Fruit fly (Drosophila melanogaster): ENCODE data around the gene CG7730.

CG7730 gene

dm6 chr3L:16986062-16987013 lies 41.0 kb upstream of the CG7730 start (continued):
- no peak for TF ChIP-seq Hand (GFP tag; optimal IDR thresholded peaks at IDR 0.05)
- TF ChIP-seq Atf6 (GFP tag; IDR thresholded peaks at IDR 0.05), result peak; percentile 42; the same call in 1 of the 2 replicates
- no peak for TF ChIP-seq D (optimal IDR thresholded peaks at IDR 0.05)
- TF ChIP-seq D (GFP tag; optimal IDR thresholded peaks at IDR 0.05), result peak; percentile 67
- peak; percentile 13 for TF ChIP-seq tx (GFP tag; optimal IDR thresholded peaks at IDR 0.05)
- TF ChIP-seq Nf-YB (GFP tag; optimal IDR thresholded peaks at IDR 0.05), result peak; percentile 35
- TF ChIP-seq CG3847 (GFP tag; IDR thresholded peaks at IDR 0.05), result peak; percentile 29; the same call in 1 of the 2 replicates
- peak; percentile 11 for TF ChIP-seq CG3407 (GFP tag; optimal IDR thresholded peaks at IDR 0.05)
- TF ChIP-seq CG3995 (GFP tag; optimal IDR thresholded peaks at IDR 0.05), result no peak
- no peak for TF ChIP-seq zen (tag; optimal IDR thresholded peaks at IDR 0.05)
- TF ChIP-seq onecut (GFP tag; IDR thresholded peaks at IDR 0.05), result no peak
- TF ChIP-seq BtbVII (GFP tag; optimal IDR thresholded peaks at IDR 0.05), result peak; percentile 21
- TF ChIP-seq pum (GFP tag; optimal IDR thresholded peaks at IDR 0.05), result no peak
- no peak for TF ChIP-seq sqz (GFP tag; optimal IDR thresholded peaks at IDR 0.05)
- peak; percentile 71 for TF ChIP-seq gem (tag; optimal IDR thresholded peaks at IDR 0.05)
- peak; percentile 48 for TF ChIP-seq tin (GFP tag; optimal IDR thresholded peaks at IDR 0.05)
- no peak for TF ChIP-seq CG4730 (GFP tag; IDR thresholded peaks at IDR 0.05)
- TF ChIP-seq gfzf (GFP tag; optimal IDR thresholded peaks at IDR 0.05), result no peak
- TF ChIP-seq Abd-B (GFP tag; optimal IDR thresholded peaks at IDR 0.05), result peak; percentile 48
- TF ChIP-seq cato (GFP tag; optimal IDR thresholded peaks at IDR 0.05; ENCODE audit: borderline replicate concordance), result no peak
- peak; percentile 60 for TF ChIP-seq Asciz (GFP tag; optimal IDR thresholded peaks at IDR 0.05)
- TF ChIP-seq nmo (GFP tag; optimal IDR thresholded peaks at IDR 0.05), result peak; percentile 65
- peak; percentile 2 for TF ChIP-seq scrt (GFP tag; optimal IDR thresholded peaks at IDR 0.05)
- TF ChIP-seq NC2β (GFP tag; optimal IDR thresholded peaks at IDR 0.05), result no peak
- TF ChIP-seq Ets97D (GFP tag; optimal IDR thresholded peaks at IDR 0.05), result no peak
- TF ChIP-seq CG7556 (GFP tag; optimal IDR thresholded peaks at IDR 0.05), result peak; percentile 85
- TF ChIP-seq danr (GFP tag; IDR thresholded peaks at IDR 0.05), result no peak
- 0 out of 3 replicates have a peak, but pooled peaks have one; percentile 42 for TF ChIP-seq ken (GFP tag; IDR thresholded peaks at IDR 0.05)
- no peak for TF ChIP-seq dmrt11E (tag; optimal IDR thresholded peaks at IDR 0.05)
- no peak for TF ChIP-seq bigmax (GFP tag; optimal IDR thresholded peaks at IDR 0.05)
- no peak for TF ChIP-seq hbn (GFP tag; IDR thresholded peaks at IDR 0.05; ENCODE audit: partially characterized antibody)
- no peak for TF ChIP-seq CG15514 (GFP tag; optimal IDR thresholded peaks at IDR 0.05)
- TF ChIP-seq Awh (GFP tag; IDR thresholded peaks at IDR 0.05), result peak; percentile 74
- no peak for TF ChIP-seq mirr (GFP tag; optimal IDR thresholded peaks at IDR 0.05)
- TF ChIP-seq ci (GFP tag; IDR thresholded peaks at IDR 0.05), result peak; percentile 72; the same call in 2 of the 3 replicates
- TF ChIP-seq bcd (GFP tag; optimal IDR thresholded peaks at IDR 0.05), result peak; percentile 58
- TF ChIP-seq CG34224 (GFP tag; IDR thresholded peaks at IDR 0.05; ENCODE audit: partially characterized antibody), result no peak
- TF ChIP-seq slou (GFP tag; optimal IDR thresholded peaks at IDR 0.05), result no peak
- TF ChIP-seq her (GFP tag; optimal IDR thresholded peaks at IDR 0.05), result no peak
- TF ChIP-seq Neu2 (GFP tag; optimal IDR thresholded peaks at IDR 0.05; ENCODE audit: borderline replicate concordance), result no peak
- TF ChIP-seq CG12659 (GFP tag; optimal IDR thresholded peaks at IDR 0.05), result peak; percentile 30
- no peak for TF ChIP-seq tap (tag; optimal IDR thresholded peaks at IDR 0.05)
- TF ChIP-seq pb (GFP tag; optimal IDR thresholded peaks at IDR 0.05), result no peak
- no peak for TF ChIP-seq CG4282 (GFP tag; optimal IDR thresholded peaks at IDR 0.05)
- peak; percentile 66 for TF ChIP-seq phol (tag; optimal IDR thresholded peaks at IDR 0.05)
- no peak for TF ChIP-seq knrl (GFP tag; IDR thresholded peaks at IDR 0.05; ENCODE audit: partially characterized antibody)
- TF ChIP-seq lbe (GFP tag; optimal IDR thresholded peaks at IDR 0.05), result no peak
- TF ChIP-seq ssp (GFP tag; IDR thresholded peaks at IDR 0.05), result no peak
